Worm (Caenorhabditis elegans) whole organism, early embryonic: ENCODE measurements around the gene K09F6.7.

Experiments
- B0310.2 ChIP-seq: sonication (generic microtip); optimal IDR thresholded peaks from 2 replicates; lab custom pipeline; 2016; ENCODE audit warnings: mild to moderate bottlenecking, missing genetic modification characterization, missing compliant biosample characterization
- aly-1 ChIP-seq: sonication (generic microtip); optimal IDR thresholded peaks from 2 replicates; lab custom pipeline; 2016; ENCODE audit warnings: missing genetic modification characterization, missing compliant biosample characterization
- ama-1 ChIP-seq: fragments of 150-350 bp; optimal IDR thresholded peaks from 2 replicates; lab custom pipeline; 2014
- ceh-36 ChIP-seq: sonication (generic microtip); optimal IDR thresholded peaks from 2 replicates; lab custom pipeline; 2016; ENCODE audit warnings: missing genetic modification characterization, inconsistent platforms, missing compliant biosample characterization
- ets-7 ChIP-seq: sonication (generic microtip); optimal IDR thresholded peaks from 2 replicates; lab custom pipeline; 2016; ENCODE audit warnings: missing genotype, missing genetic modification characterization, missing compliant biosample characterization
- flt-1 ChIP-seq: fragments of 200-800 bp; sonication (Bioruptor generic); IDR thresholded peaks from 2 replicates; pipeline ENCODE4 v1.3.6; 2022; ENCODE audit warnings: missing genetic modification characterization, missing compliant biosample characterization
- hmbx-1 ChIP-seq: sonication (generic microtip); optimal IDR thresholded peaks from 2 replicates; lab custom pipeline; 2016; ENCODE audit warnings: mild to moderate bottlenecking, missing genetic modification characterization, missing compliant biosample characterization
- hmg-4 ChIP-seq: fragments of 200-800 bp; sonication (Bioruptor generic); optimal IDR thresholded peaks from 2 replicates; lab custom pipeline; 2018; ENCODE audit warnings: mild to moderate bottlenecking, missing genetic modification characterization, missing compliant biosample characterization
- pes-1 ChIP-seq: fragments of 200-800 bp; sonication (Bioruptor generic); IDR thresholded peaks from 2 replicates; pipeline ENCODE4 v1.3.6; 2022; ENCODE audit warnings: missing genetic modification reagents, missing genetic modification characterization, missing compliant biosample characterization
- scrt-1 ChIP-seq: fragments of 200-800 bp; sonication (Bioruptor generic); IDR thresholded peaks from 2 replicates; pipeline ENCODE4 v1.3.6; 2022; ENCODE audit warnings: missing genetic modification characterization, missing compliant biosample characterization
- sea-1 ChIP-seq: fragments of 200-800 bp; sonication (Bioruptor generic); conservative IDR thresholded peaks from 2 replicates; pipeline ENCODE4 v1.3.6; 2022; ENCODE audit warnings: missing genetic modification characterization, missing compliant biosample characterization

The K09F6.7 gene

DNA sequence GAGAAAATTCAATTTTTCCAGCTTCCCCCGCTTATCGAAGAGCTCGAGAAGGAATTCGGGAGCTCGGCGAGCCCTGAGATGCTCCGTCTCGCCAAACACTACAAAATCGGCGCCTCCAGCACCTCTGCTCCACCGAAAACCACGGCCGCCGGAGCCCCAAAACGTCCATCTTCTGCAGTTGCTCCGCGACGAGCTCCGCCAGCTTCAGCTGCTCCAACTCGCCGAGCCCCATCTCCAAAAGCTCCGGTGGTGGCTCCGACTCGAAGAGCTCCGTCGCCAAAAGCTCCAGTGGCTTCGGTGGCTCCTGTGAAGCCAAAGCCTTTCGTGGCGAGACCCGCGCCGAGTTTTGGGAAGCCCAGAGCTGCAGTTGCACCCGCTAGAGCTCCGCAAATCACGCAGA lies 40.3 kb downstream of the K09F6.7 start:
- TF ChIP-seq hmg-4 (no peak), ceh-36 (no peak), sea-1 (GFP tag; lab: Robert Waterston, UW) (no peak), B0310.2 (tag; lab: Kevin White, UChicago) (no peak), ets-7 (tag; lab: Kevin White, UChicago) (no peak), scrt-1 (no peak), ama-1 (lab: Kevin White, UChicago) (no peak), hmbx-1 (tag; lab: Kevin White, UChicago) (no peak)

DNA sequence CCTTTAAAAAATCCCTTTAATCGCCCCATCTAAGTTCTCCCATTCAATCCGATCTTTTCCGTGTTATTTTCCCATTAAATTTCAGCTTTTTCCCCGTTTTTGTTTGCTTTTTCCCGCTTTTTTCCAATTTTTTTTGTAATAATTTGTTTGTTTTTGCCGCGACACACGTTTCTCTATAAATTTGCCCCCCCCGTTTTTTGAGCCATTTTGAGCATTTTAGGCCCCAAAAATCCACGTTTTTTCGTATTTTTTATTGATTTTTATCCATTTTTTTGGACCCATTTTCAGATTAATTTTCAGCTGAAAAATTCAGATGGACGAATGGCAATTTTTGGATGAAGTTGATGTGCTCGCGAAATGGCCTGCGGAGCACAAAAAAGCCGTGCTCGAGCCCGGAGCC lies 48.6 kb downstream of the K09F6.7 start, which contains the start of gene F54A3.2:
Gene F54A3.2 (plus strand): TSS at position 301 of the 400 bp plus-strand sequence.
- TF ChIP-seq aly-1 (no peak), pes-1 (no peak), scrt-1 (no peak), flt-1 (GFP tag; lab: Robert Waterston, UW) (no peak), ama-1 (lab: Kevin White, UChicago) (no peak)
